Fruit fly (Drosophila melanogaster): ENCODE measurements around the gene Spase22-23.
A peak's percentile ranks its signal among the peaks of the same experiment; 100 is the strongest.

dm6 chr3R:24228675-24229074 is 1.2 kb downstream of the Spase22-23 start, which contains the start of gene Acp95EF:
- no peak for TF ChIP-seq tj (GFP tag; optimal IDR thresholded peaks at IDR 0.05)
- TF ChIP-seq kay (GFP tag; ENCODE audit: borderline replicate concordance) = peak; percentile 71
- TF ChIP-seq pad (GFP tag; optimal IDR thresholded peaks at IDR 0.05) = no peak
